Worm (Caenorhabditis elegans) whole organism, early embryonic: Measurements from ENCODE around the gene C18A3.11.

Source experiments
- ama-1 ChIP-seq: fragments of 150-350 bp; optimal IDR thresholded peaks from 2 replicates; lab custom pipeline; 2014
- ets-7 ChIP-seq: sonication (generic microtip); optimal IDR thresholded peaks from 2 replicates; lab custom pipeline; 2016; ENCODE audit warnings: missing genotype, missing genetic modification characterization, missing compliant biosample characterization
- flt-1 ChIP-seq: fragments of 200-800 bp; sonication (Bioruptor generic); IDR thresholded peaks from 2 replicates; pipeline ENCODE4 v1.3.6; 2022; ENCODE audit warnings: missing genetic modification characterization, missing compliant biosample characterization
- hmg-4 ChIP-seq: fragments of 200-800 bp; sonication (Bioruptor generic); optimal IDR thresholded peaks from 2 replicates; lab custom pipeline; 2018; ENCODE audit warnings: mild to moderate bottlenecking, missing genetic modification characterization, missing compliant biosample characterization
- hnd-1 ChIP-seq: sonication (generic microtip); optimal IDR thresholded peaks from 2 replicates; lab custom pipeline; 2016; ENCODE audit warnings: missing genetic modification characterization, missing compliant biosample characterization
- scrt-1 ChIP-seq: fragments of 200-800 bp; sonication (Bioruptor generic); IDR thresholded peaks from 2 replicates; pipeline ENCODE4 v1.3.6; 2022; ENCODE audit warnings: missing genetic modification characterization, missing compliant biosample characterization
- sea-1 ChIP-seq: fragments of 200-800 bp; sonication (Bioruptor generic); conservative IDR thresholded peaks from 2 replicates; pipeline ENCODE4 v1.3.6; 2022; ENCODE audit warnings: missing genetic modification characterization, missing compliant biosample characterization
- tbx-37 ChIP-seq: fragments of 200-800 bp; sonication (Bioruptor generic); conservative IDR thresholded peaks from 2 replicates; pipeline ENCODE4 v1.3.6; 2022; ENCODE audit warnings: missing genetic modification reagents, missing genetic modification characterization, missing compliant biosample characterization
- tra-4 ChIP-seq: sonication (generic microtip); optimal IDR thresholded peaks from 2 replicates; lab custom pipeline; 2017; ENCODE audit warnings: missing genetic modification characterization, missing compliant biosample characterization

DNA sequence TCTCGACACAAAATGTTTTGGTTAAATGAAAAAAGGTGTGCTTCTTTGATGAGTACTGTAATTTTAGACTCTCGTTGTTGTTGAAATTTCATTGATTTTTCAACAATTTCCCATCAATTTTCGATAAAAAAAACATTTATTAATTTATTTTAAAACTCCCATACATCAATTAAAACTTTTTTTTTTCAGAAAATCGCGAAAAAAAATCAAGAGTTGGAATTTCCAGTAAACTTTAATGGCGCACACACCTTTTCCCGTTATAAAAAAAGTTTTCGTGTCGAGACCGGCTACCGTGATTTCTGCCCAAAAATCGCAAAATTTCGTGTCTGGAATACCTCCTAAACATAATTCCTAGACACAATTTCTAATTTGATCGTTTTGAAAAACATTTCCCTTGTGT is 36.0 kb upstream of the C18A3.11 start, which contains the start of gene C25H3.14:
- TF ChIP-seq ama-1 (lab: Kevin White, UChicago) = no peak
- no peak for TF ChIP-seq flt-1 (GFP tag; lab: Robert Waterston, UW)
- TF ChIP-seq sea-1 (GFP tag; lab: Robert Waterston, UW) = no peak
- no peak for TF ChIP-seq hmg-4
- no peak for TF ChIP-seq tbx-37 (GFP tag; lab: Robert Waterston, UW)
- TF ChIP-seq scrt-1 (GFP tag; lab: Robert Waterston, UW) = no peak
- no peak for TF ChIP-seq ets-7 (tag; lab: Kevin White, UChicago)
- TF ChIP-seq tra-4 = no peak
- TF ChIP-seq hnd-1 (tag; lab: Kevin White, UChicago) = no peak
